Worm (Caenorhabditis elegans) whole organism, L1 larva: ENCODE measurements around the gene C03E10.1.

Experiments
- lin-35 ChIP-seq, 2 experiments: fragments of 150-350 bp; optimal IDR thresholded peaks; 2 replicates each; lab custom pipeline; 2014; ENCODE audit warnings: missing biosample characterization in 2 of 2, missing genetic modification characterization in 2 of 2, missing genetic modification reagents in 2 of 2
- mep-1 ChIP-seq: fragments of 150-350 bp; optimal IDR thresholded peaks from 2 replicates; lab custom pipeline; 2014; ENCODE audit warnings: missing biosample characterization, missing genetic modification characterization
- nhr-76 ChIP-seq: sonication (generic microtip); optimal IDR thresholded peaks from 2 replicates; lab custom pipeline; 2017; ENCODE audit warnings: missing biosample characterization, missing genetic modification characterization
- sox-4 ChIP-seq: sonication (generic microtip); optimal IDR thresholded peaks from 2 replicates; lab custom pipeline; 2016; ENCODE audit warnings: missing genetic modification characterization, missing compliant biosample characterization

DNA sequence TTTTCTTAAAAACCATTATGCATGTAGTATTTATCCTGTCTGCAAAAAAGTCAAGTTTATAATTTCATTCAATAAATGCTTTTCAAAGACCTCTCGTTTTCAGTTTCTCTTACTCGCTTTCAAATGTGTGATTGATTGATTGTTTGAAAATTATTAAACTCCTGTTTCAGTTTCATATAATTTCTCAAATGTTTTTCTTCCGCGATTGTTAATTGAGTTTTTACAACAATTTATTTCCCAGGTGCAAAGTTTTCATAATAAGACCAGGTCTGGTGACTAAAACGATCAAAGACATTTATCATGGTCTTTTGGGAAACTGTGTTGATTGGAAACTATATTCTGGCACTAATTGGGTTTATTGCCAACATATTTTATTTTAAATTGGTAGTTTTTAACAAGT is 3.4 kb downstream of the C03E10.1 start, which contains the start of gene T03F7.6:
- TF ChIP-seq lin-35 (GFP tag; optimal IDR thresholded peaks at IDR 0.05; lab: Kevin White, UChicago), result no peak
- TF ChIP-seq nhr-76, result no peak
- no peak for TF ChIP-seq mep-1
- TF ChIP-seq sox-4 (tag; lab: Kevin White, UChicago), result no peak
